Worm (Caenorhabditis elegans) whole organism, dauer: ENCODE measurements around the gene T10G3.2.
"Not testable (repeated sequence)": the region's sequence is repeated elsewhere in the genome, so short reads cannot be mapped to it uniquely, and the experiment has no call there.

Experiments
- unc-62 ChIP-seq: sonication (generic microtip); optimal IDR thresholded peaks from 2 replicates; lab custom pipeline; 2017; ENCODE audit warnings: missing biosample characterization, missing genetic modification reagents, missing genetic modification characterization

The T10G3.2 gene

DNA sequence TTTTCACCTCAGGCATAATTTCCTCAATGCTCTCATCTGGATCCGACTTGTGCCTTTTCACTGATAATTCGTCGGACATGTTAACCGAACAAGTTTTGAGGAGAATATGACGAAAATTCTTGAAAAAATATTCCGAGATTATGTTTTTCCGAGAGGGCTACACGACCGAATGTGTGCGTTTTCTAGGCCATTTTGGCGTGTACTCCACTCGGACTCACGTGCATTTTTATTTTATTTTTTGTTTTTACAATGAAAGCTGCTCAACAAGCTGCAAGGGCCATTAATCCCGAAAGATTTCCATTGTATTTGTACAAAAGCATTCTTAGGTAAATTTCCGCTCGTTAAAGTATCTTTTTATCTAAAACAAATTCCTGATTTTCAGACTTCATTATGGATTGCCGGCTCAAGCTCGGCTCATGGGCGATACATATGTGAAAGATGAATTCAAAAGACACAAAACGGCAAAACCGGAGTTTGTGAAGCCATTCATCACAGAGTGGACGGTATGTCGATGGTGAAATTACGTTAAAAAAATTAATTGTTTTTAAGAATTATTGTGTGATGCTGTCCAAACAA lies 11.4 kb downstream of the T10G3.2 start, which contains the start of the genes F25H9.6 and F25H9.7:
Gene F25H9.6, minus strand, starts transcription at position 172 of the 576 bp plus-strand sequence.
Gene F25H9.7, plus strand, starts transcription at position 187 of the 576 bp plus-strand sequence.
- TF ChIP-seq unc-62 (GFP tag; lab: Kevin White, UChicago), result no peak

- TF ChIP-seq unc-62 (GFP tag; lab: Kevin White, UChicago), result no peak
Measured at ce11 chrV:13464123-13464522, 15.5 kb downstream of the T10G3.2 start.

DNA sequence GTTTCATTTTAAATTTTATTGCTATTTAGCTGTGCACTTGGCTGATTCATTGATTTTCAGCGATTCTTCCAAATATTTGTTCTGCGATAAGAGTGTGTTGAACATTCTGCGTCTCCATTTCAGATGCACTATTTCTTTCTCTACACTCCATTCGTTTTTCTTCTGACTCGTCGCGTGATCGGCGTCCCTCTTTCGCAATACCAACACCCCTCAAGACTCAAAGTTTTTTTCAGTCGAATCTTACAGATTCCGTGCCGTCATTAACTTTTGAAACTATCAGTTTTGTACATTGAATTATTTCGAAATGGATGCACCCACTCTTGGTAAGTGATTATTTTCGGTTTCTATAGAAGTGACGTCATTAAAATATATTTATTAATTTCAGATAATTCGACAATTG lies 16.7 kb downstream of the T10G3.2 start, which contains the start of gene frm-10:
Gene frm-10, plus strand, starts transcription at position 234 of the 400 bp plus-strand sequence.
- TF ChIP-seq unc-62 (GFP tag; lab: Kevin White, UChicago), result no peak

DNA sequence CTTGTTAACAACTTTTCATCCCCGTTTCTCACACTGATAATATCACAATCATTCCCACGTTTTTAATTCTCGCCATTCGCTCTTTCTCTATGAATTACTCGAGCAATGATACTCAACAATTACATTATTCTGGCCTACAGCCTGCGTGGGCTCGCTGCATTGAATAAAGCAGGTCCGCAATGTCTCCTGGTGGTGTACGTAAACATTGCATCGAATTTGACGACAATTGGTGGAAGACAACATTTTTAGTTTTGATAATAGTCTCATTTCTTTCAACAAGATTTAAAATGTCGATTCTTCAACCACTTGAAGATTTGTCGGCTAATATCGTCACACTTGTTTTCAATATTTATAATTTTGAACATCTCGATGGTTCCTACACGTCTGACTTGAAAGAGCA lies 20.3 kb downstream of the T10G3.2 start, which contains the start of gene bath-39:
Gene bath-39, plus strand, starts transcription at position 137 of the 400 bp plus-strand sequence.
- no peak for TF ChIP-seq unc-62 (GFP tag; lab: Kevin White, UChicago)

DNA sequence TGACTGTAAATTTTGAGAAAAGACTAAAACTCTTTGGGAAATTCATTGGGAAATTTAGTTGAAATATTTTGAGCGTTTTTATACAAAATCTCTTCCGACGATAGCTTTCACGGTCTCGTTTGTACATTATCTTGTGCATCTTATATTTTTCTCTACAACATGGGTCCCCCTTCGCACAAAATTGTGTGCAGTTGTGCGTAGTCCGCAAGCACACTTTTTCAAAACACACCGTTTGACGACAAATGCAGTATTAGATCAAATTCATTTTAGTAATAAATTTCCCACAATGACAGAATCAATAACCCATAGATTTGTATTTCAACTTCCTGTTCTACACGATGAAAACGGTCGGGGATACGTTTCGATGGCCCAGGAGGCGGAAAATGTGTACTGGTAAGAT lies 21.8 kb downstream of the T10G3.2 start, which contains the start of gene F25H9.2:
Gene F25H9.2, plus strand, starts transcription at position 226 of the 400 bp plus-strand sequence.
- TF ChIP-seq unc-62 (GFP tag; lab: Kevin White, UChicago), result no peak

- TF ChIP-seq unc-62 (GFP tag; lab: Kevin White, UChicago), result no peak
Measured at ce11 chrV:13455448-13455847, 24.2 kb downstream of the T10G3.2 start, which contains the start of gene lurp-3. TSS of gene lurp-3 (plus strand) at chrV:13455748.

DNA sequence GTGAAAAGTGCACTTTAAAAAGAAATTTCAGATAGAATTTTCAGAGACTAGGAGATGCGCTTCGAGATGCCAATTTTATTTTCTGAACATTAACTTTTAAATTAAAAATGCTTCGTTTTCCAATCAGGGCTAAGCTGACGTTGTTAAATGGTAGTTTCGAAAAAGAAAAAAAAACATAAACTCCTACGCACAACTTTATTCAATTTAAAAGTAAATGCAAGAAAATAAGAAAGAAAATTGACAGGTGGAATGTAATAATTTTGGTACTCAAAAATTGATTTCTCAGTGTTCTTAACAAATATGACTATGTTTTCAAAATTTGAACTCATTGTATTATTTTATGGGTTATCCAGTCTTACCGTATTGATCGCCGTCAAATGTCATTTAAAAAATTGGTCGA lies 26.3 kb downstream of the T10G3.2 start, which contains the start of gene lurp-2:
Gene lurp-2, plus strand, starts transcription at position 301 of the 400 bp plus-strand sequence.
- TF ChIP-seq unc-62 (GFP tag; lab: Kevin White, UChicago), result no peak

ce11 chrV:13445229-13445949 lies 34.3 kb downstream of the T10G3.2 start, which contains the start of gene Y2H9A.4:
TSS of gene Y2H9A.4 (plus strand) at chrV:13445899.
- no peak for TF ChIP-seq unc-62 (GFP tag; lab: Kevin White, UChicago)

- not testable (repeated sequence) for TF ChIP-seq unc-62 (GFP tag; lab: Kevin White, UChicago)
Measured at ce11 chrV:13443535-13443934, 36.1 kb downstream of the T10G3.2 start, which contains the start of gene Y2H9A.6. TSS of gene Y2H9A.6 (plus strand) at chrV:13443835.

DNA sequence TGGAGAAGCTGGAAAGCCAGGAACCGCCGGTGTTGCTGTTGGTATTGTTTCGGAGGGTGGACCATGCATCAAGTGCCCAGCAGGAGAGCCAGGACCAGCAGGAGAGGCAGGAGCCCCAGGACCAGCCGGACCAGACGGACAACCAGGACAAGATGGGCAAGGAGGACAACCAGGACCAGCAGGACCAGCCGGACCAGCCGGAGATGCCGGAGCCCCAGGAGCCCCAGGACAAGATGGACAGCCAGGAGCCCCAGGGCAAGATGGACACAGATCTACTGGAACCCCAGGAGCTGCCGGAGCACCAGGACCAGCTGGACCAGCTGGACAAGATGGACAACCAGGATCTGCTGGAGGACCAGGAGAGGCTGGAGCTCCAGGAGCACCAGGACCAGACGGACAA lies 36.8 kb downstream of the T10G3.2 start:
- no peak for TF ChIP-seq unc-62 (GFP tag; lab: Kevin White, UChicago)

- TF ChIP-seq unc-62 (GFP tag; lab: Kevin White, UChicago), result no peak
Measured at ce11 chrV:13441661-13442060, 38.0 kb downstream of the T10G3.2 start, which contains the start of gene col-162. TSS of gene col-162 (plus strand) at chrV:13441961.

ce11 chrV:13437473-13438074 lies 42.1 kb downstream of the T10G3.2 start, which contains the start of gene mes-4:
TSS of gene mes-4 (minus strand) at chrV:13437545.
- TF ChIP-seq unc-62 (GFP tag; lab: Kevin White, UChicago), result no peak

ce11 chrV:13432364-13432763 lies 47.3 kb downstream of the T10G3.2 start, which contains the start of gene srd-17:
TSS of gene srd-17 (minus strand) at chrV:13432714.
- no peak for TF ChIP-seq unc-62 (GFP tag; lab: Kevin White, UChicago)

DNA sequence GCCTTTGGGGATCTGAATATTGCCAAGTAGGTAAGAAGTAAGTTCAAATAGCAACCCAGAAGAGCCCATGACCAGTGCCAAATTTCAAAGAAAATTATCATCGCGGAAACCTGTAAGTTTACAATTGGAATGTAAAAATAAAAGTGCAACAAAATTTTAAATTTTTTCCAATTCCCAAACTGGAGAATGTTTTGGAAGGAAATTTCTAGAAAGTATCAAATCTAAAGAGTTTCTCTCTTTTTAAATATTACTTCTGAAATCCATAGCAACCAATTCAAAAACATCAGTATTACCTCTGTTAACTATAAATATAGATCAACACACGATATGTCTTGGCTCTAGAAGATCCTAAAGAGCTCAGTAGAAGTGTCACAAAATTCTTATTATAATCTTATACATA lies 51.0 kb downstream of the T10G3.2 start, which contains the start of gene srd-19:
Gene srd-19, minus strand, starts transcription at position 101 of the 400 bp plus-strand sequence.
- TF ChIP-seq unc-62 (GFP tag; lab: Kevin White, UChicago), result no peak

ce11 chrV:13427378-13427777 lies 52.3 kb downstream of the T10G3.2 start:
- TF ChIP-seq unc-62 (GFP tag; lab: Kevin White, UChicago), result no peak
